Worm (Caenorhabditis elegans): ENCODE data around the gene ani-1.

ce11 chrIII:12399709-12400108 is 53.5 kb downstream of the ani-1 start:
- no peak for TF ChIP-seq ztf-22 (GFP tag; optimal IDR thresholded peaks at IDR 0.05)
- peak; percentile 49 for TF ChIP-seq nhr-90 (tag; optimal IDR thresholded peaks at IDR 0.05)
- no peak for TF ChIP-seq rcor-1 (GFP tag; IDR thresholded peaks at IDR 0.05)
- TF ChIP-seq F49E8.2 (tag; optimal IDR thresholded peaks at IDR 0.05; ENCODE audit: insufficient read depth), result no peak
- no peak for TF ChIP-seq lag-1 (GFP tag; IDR thresholded peaks at IDR 0.05)
- no peak for TF ChIP-seq Y53G8AR.9 (GFP tag; conservative IDR thresholded peaks at IDR 0.05)
- TF ChIP-seq zim-3 (tag; optimal IDR thresholded peaks at IDR 0.05), result peak; percentile 7
- peak; percentile 28; the same call in 1 of the 2 replicates for TF ChIP-seq madf-6 (GFP tag; IDR thresholded peaks at IDR 0.05)
- TF ChIP-seq ceh-40 (GFP tag; IDR thresholded peaks at IDR 0.05), result no peak
- no peak for TF ChIP-seq unc-130 (GFP tag; optimal IDR thresholded peaks at IDR 0.05)
- TF ChIP-seq nhr-80 (tag; optimal IDR thresholded peaks at IDR 0.05), result no peak
- no peak for TF ChIP-seq K12H6.12 (tag; optimal IDR thresholded peaks at IDR 0.05)

Data from whole organism, young adult.